Fruit fly (Drosophila melanogaster): ENCODE measurements around the gene IKKepsilon.

The IKKepsilon gene

DNA sequence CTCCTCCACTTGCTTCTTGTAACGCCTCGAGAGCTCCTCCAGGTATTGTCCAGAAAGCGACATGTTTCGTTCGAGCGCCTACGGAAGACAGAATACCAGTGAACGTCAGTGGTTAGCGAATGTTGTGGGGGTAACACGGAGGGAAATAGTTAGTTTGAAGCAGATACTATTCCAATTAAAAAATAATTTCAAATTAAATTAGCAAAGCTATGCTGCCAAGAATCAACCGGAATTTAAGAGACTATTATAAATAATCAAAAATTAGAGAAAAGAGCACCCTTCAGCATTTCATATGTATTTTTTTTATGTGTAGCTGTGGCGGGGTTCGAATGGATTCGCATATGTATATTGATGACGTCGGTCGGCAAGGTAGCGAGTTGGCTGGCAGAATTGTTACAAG is 14.8 kb upstream of the IKKepsilon start:
- TF ChIP-seq Ets98B (GFP tag; IDR thresholded peaks at IDR 0.05) (peak; percentile 28; the same call in 1 of the 2 replicates), CG4496 (GFP tag; IDR thresholded peaks at IDR 0.05) (peak; percentile 36; the same call in 1 of the 3 replicates), CG17806 (tag; optimal IDR thresholded peaks at IDR 0.05) (no peak)

DNA sequence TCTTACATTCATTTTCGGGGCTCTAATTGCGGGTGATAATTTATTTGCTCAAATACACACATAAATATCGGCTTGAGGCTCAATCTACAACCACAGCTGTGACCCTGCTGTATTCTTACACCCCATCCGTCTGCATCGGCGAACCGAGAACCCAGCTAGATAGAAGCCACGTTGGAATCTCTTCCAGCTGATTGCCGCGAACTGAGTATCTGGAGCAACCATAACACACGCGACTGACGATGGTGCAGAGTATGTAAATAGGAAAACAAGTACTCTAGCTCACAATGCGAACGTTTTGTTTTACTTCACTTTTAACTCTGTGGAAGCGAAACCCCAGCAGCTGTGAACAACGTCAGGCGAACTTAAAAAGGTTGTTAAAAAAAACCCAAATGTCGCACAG is 11.4 kb upstream of the IKKepsilon start:
- TF ChIP-seq gl (tag; optimal IDR thresholded peaks at IDR 0.05) (no peak), CG8301 (tag; optimal IDR thresholded peaks at IDR 0.05) (no peak), CG34367 (tag; optimal IDR thresholded peaks at IDR 0.05) (no peak), CG13204 (GFP tag; optimal IDR thresholded peaks at IDR 0.05) (no peak), Ets98B (GFP tag; IDR thresholded peaks at IDR 0.05) (no peak), CG10348 (GFP tag; IDR thresholded peaks at IDR 0.05) (no peak), Pif1B (GFP tag; optimal IDR thresholded peaks at IDR 0.05) (no peak), EcR (GFP tag; optimal IDR thresholded peaks at IDR 0.05) (no peak), D1 (tag; optimal IDR thresholded peaks at IDR 0.05) (no peak), Pif1A (GFP tag; optimal IDR thresholded peaks at IDR 0.05) (no peak), CG15710 (tag; optimal IDR thresholded peaks at IDR 0.05) (no peak), Snoo (tag; optimal IDR thresholded peaks at IDR 0.05) (no peak), CG14655 (GFP tag; optimal IDR thresholded peaks at IDR 0.05) (no peak)

DNA sequence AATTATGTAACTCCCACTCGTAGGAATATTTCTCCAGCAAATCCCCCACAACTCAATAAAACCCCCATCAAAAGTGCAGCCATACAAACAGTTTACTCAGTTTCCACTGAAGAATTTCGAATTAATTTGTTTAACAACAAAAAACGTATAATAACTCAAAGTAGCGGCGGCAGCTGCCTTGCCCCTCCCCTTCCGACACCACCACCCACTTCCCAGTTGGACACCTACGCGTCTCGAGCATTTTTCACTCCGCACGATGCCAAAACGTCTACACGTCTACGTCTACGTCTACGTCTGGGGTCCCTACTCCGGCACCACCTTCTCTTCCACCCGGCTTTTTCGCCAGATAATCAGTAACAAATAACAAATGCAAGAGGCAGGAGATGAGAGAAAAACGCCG is 4.6 kb upstream of the IKKepsilon start:
- TF ChIP-seq CG14655 (GFP tag; optimal IDR thresholded peaks at IDR 0.05) (no peak), CG13204 (GFP tag; optimal IDR thresholded peaks at IDR 0.05) (no peak), Ets98B (GFP tag; IDR thresholded peaks at IDR 0.05) (0 out of 2 replicates have a peak, but pooled peaks have one; percentile 15), CG8159 (tag; optimal IDR thresholded peaks at IDR 0.05) (no peak)

DNA sequence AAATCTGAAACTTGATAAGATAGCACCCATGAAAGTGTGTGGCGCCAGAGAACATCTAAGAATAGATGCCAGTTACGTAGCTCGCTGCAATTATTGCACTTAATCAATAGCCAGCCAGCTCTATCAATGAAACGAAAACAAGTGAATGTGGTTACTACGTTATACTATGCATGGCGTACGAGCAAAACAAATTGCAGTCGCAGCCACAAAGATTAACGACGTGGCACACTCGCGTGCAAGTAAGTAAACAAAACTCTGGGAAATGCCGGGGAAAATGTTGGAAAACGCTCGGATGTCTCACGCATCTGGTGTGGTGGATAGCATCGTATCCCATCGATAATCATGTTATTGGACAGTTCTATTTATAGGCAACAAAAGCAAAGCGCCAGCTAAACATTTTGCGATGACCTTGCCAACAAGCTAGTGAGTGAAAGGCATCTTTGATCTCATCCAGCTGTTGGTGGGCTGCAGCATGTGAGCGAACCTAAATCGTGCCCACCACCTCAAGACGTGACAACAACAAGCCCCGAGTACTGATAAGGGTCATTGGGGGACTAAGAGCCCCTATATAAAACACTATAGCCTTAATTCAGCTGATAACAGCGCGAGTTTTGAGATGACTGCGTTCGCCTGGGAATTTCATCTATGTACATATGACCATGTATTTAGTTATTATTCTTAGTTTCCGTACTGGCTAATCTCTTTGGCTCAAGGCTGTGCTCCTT is 1.9 kb upstream of the IKKepsilon start:
- TF ChIP-seq D1 (tag; optimal IDR thresholded peaks at IDR 0.05) (no peak), gl (tag; optimal IDR thresholded peaks at IDR 0.05) (no peak), Pif1A (GFP tag; optimal IDR thresholded peaks at IDR 0.05) (no peak), CG34367 (tag; optimal IDR thresholded peaks at IDR 0.05) (no peak), CG15710 (tag; optimal IDR thresholded peaks at IDR 0.05) (no peak), CG13204 (GFP tag; optimal IDR thresholded peaks at IDR 0.05) (no peak), CG32121 (GFP tag; IDR thresholded peaks at IDR 0.05) (0 out of 2 replicates have a peak, but pooled peaks have one; percentile 24), CG4496 (GFP tag; IDR thresholded peaks at IDR 0.05) (no peak), EcR (GFP tag; optimal IDR thresholded peaks at IDR 0.05) (peak; percentile 17)

DNA sequence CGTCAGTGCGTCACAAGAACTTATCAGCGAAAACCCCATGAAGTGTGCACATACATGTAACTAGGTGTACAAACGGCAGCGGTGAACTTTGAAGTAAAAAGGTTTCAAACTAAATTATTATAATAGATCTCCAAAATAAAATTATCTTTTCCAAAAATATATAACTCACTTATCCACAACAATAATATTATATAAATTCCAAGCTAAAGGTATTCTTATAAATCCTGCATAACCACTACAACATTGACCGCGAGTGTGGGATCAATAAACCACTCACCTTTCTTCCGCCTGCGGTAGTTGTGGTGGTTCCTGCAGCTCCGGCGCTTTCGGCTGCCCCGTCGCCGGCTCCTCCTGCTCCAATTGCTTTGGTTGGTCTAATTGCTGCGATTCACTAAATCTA is 1.1 kb upstream of the IKKepsilon start:
- no peak for TF ChIP-seq gl (tag; optimal IDR thresholded peaks at IDR 0.05)

DNA sequence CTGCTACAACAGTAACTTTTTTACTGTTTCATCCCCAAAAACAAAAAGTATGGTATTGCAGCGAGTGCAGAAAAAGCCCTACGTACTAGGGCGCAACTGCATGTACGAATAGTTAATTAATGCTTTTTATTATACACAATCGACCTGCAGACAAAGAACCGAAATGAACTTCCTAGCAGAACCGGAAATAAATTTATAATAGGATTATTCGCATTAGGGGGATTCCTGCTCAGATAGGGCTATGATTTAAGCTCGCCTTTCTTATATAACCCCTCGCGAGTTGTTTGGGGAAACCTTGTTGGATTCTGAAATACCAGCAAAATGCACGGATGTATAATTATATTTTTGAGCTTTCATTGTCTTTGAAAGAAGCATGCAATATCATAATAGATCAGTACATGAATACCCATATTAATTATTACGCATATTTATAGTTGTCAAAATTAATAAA is 5.8 kb downstream of the IKKepsilon start, which contains the start of gene Cen:
Cen (minus strand) TSS at position 199 of the 451 bp plus-strand sequence.
- peak; percentile 52; the same call in 1 of the 2 replicates for TF ChIP-seq CG12605 (GFP tag; IDR thresholded peaks at IDR 0.05)
- peak; percentile 35 for TF ChIP-seq CG34367 (tag; optimal IDR thresholded peaks at IDR 0.05)
- TF ChIP-seq CG8159 (tag; optimal IDR thresholded peaks at IDR 0.05) = no peak
- TF ChIP-seq Ets98B (GFP tag; IDR thresholded peaks at IDR 0.05) = 0 out of 2 replicates have a peak, but pooled peaks have one; percentile 13
- TF ChIP-seq Pif1B (GFP tag; optimal IDR thresholded peaks at IDR 0.05) = peak; percentile 73
- peak; percentile 22 for TF ChIP-seq CG8301 (tag; optimal IDR thresholded peaks at IDR 0.05)
- peak; percentile 63 for TF ChIP-seq CG15710 (tag; optimal IDR thresholded peaks at IDR 0.05)
- no peak for TF ChIP-seq CG10348 (GFP tag; IDR thresholded peaks at IDR 0.05)
- TF ChIP-seq CG32121 (GFP tag; IDR thresholded peaks at IDR 0.05) = 0 out of 2 replicates have a peak, but pooled peaks have one; percentile 12
- TF ChIP-seq CG4496 (GFP tag; IDR thresholded peaks at IDR 0.05) = 0 out of 3 replicates have a peak, but pooled peaks have one; percentile 62

DNA sequence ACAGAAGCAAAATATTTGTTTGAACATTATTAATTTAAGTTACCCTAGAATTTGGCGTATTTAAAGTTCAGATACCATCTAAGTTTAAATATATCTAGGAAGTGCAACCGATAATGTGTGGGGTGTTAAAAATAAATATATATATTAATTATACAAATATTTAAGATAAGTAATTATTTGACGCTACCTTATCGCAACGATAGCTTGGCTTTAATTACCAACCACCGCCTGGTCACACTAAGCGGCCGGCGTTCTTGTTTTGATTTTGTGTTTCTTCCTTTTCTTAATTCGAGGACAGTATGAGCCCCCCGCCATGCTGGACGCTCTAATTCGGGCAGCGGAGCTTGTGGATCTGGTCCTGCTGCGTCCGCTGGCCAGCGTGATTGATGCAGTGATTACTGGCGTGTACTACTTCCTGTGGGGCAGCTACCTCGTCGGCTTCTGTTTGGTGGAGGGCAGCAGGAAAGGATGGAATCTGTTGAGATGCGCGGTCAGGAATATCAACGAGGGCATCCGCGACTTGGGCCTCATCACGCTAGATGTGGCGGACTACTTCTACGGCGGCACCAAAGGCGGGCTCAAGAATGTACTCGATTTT is 6.4 kb downstream of the IKKepsilon start, which contains the start of gene CG2617:
CG2617 (plus strand) TSS at position 233 of the 598 bp plus-strand sequence.
- TF ChIP-seq CG32121 (GFP tag; IDR thresholded peaks at IDR 0.05) = no peak
- no peak for TF ChIP-seq fd96Ca (GFP tag; IDR thresholded peaks at IDR 0.05)
- no peak for TF ChIP-seq CG9948 (tag; optimal IDR thresholded peaks at IDR 0.05)
- TF ChIP-seq CG10348 (GFP tag; IDR thresholded peaks at IDR 0.05) = no peak
- no peak for TF ChIP-seq CG34367 (tag; optimal IDR thresholded peaks at IDR 0.05)
- no peak for TF ChIP-seq Ets98B (GFP tag; IDR thresholded peaks at IDR 0.05)
- no peak for TF ChIP-seq Pif1B (GFP tag; optimal IDR thresholded peaks at IDR 0.05)
- no peak for TF ChIP-seq CG13204 (GFP tag; optimal IDR thresholded peaks at IDR 0.05)
- TF ChIP-seq rn (GFP tag; IDR thresholded peaks at IDR 0.05) = no peak
- no peak for TF ChIP-seq D1 (tag; optimal IDR thresholded peaks at IDR 0.05)
- TF ChIP-seq EcR (GFP tag; optimal IDR thresholded peaks at IDR 0.05) = no peak
- TF ChIP-seq CG15710 (tag; optimal IDR thresholded peaks at IDR 0.05) = no peak
- no peak for TF ChIP-seq Snoo (tag; optimal IDR thresholded peaks at IDR 0.05)
- no peak for TF ChIP-seq CG12605 (GFP tag; IDR thresholded peaks at IDR 0.05)
- TF ChIP-seq CG8301 (tag; optimal IDR thresholded peaks at IDR 0.05) = no peak
- TF ChIP-seq CG4496 (GFP tag; IDR thresholded peaks at IDR 0.05) = no peak
